Worm (Caenorhabditis elegans) whole organism, late embryonic: ENCODE measurements around the gene R144.3.
"Not testable (repeated sequence)": the region's sequence is repeated elsewhere in the genome, so short reads cannot be mapped to it uniquely, and the experiment has no call there.

ENCODE experiments used
- C08G9.2 ChIP-seq: sonication (generic microtip); optimal IDR thresholded peaks from 2 replicates; lab custom pipeline; 2016; ENCODE audit warnings: mild to moderate bottlenecking, missing genetic modification characterization, moderate library complexity, missing compliant biosample characterization
- C38D4.7 ChIP-seq: fragments of 200-800 bp; sonication (Bioruptor generic); optimal IDR thresholded peaks from 2 replicates; lab custom pipeline; 2018; ENCODE audit warnings: mild to moderate bottlenecking, missing genetic modification characterization, moderate library complexity, missing compliant biosample characterization
- F13H6.1 ChIP-seq: sonication (generic microtip); optimal IDR thresholded peaks from 2 replicates; lab custom pipeline; 2016; ENCODE audit warnings: missing genetic modification characterization, missing compliant biosample characterization
- K09A11.1 ChIP-seq: sonication (generic microtip); optimal IDR thresholded peaks from 2 replicates; lab custom pipeline; 2017; ENCODE audit warnings: antibody characterized with exemption, mild to moderate bottlenecking, missing genetic modification characterization, missing compliant biosample characterization; ENCODE audit not compliant: insufficient read depth
- T23F11.4 ChIP-seq: fragments of 200-800 bp; sonication (Bioruptor generic); optimal IDR thresholded peaks from 2 replicates; lab custom pipeline; 2018; ENCODE audit warnings: mild to moderate bottlenecking, missing genetic modification characterization, missing compliant biosample characterization
- Y22D7AL.16 ChIP-seq: sonication (generic microtip); optimal IDR thresholded peaks from 2 replicates; lab custom pipeline; 2016; ENCODE audit warnings: missing genetic modification characterization, missing compliant biosample characterization
- ahr-1 ChIP-seq: sonication (generic microtip); optimal IDR thresholded peaks from 2 replicates; lab custom pipeline; 2016; ENCODE audit warnings: missing genetic modification characterization, missing compliant biosample characterization
- ama-1 ChIP-seq: fragments of 150-350 bp; optimal IDR thresholded peaks from 2 replicates; lab custom pipeline; 2014
- ceh-19 ChIP-seq: fragments of 200-800 bp; sonication (Bioruptor generic); optimal IDR thresholded peaks from 2 replicates; lab custom pipeline; 2018; ENCODE audit warnings: mild to moderate bottlenecking, missing genetic modification characterization, missing compliant biosample characterization
- ceh-2 ChIP-seq: sonication (generic microtip); optimal IDR thresholded peaks from 2 replicates; lab custom pipeline; 2016; ENCODE audit warnings: missing genotype, missing genetic modification characterization, missing compliant biosample characterization
- ceh-22 ChIP-seq: sonication (generic microtip); optimal IDR thresholded peaks from 2 replicates; lab custom pipeline; 2017; ENCODE audit warnings: missing biosample characterization, missing genetic modification characterization
- ceh-24 ChIP-seq: sonication (generic microtip); optimal IDR thresholded peaks from 2 replicates; lab custom pipeline; 2016; ENCODE audit warnings: mild to moderate bottlenecking, missing genetic modification characterization, missing compliant biosample characterization
- ceh-30 ChIP-seq: fragments of 150-350 bp; optimal IDR thresholded peaks from 2 replicates; lab custom pipeline; 2014; ENCODE audit warnings: missing biosample characterization, missing genetic modification characterization
- ceh-31 ChIP-seq: sonication (generic microtip); optimal IDR thresholded peaks from 2 replicates; lab custom pipeline; 2016; ENCODE audit warnings: missing genetic modification characterization, missing compliant biosample characterization
- ceh-48 ChIP-seq: sonication (generic microtip); optimal IDR thresholded peaks from 2 replicates; lab custom pipeline; 2016; ENCODE audit warnings: missing genetic modification characterization, inconsistent platforms, missing compliant biosample characterization
- ceh-6 ChIP-seq: fragments of 200-800 bp; sonication (Bioruptor generic); optimal IDR thresholded peaks from 2 replicates; lab custom pipeline; 2018; ENCODE audit warnings: mild to moderate bottlenecking, missing genetic modification characterization, missing compliant biosample characterization
- ceh-9 ChIP-seq: sonication (generic microtip); optimal IDR thresholded peaks from 2 replicates; lab custom pipeline; 2016; ENCODE audit warnings: mild to moderate bottlenecking, missing genetic modification characterization, inconsistent platforms, missing compliant biosample characterization
- che-1 ChIP-seq: sonication (generic microtip); optimal IDR thresholded peaks from 2 replicates; lab custom pipeline; 2016; ENCODE audit warnings: mild to moderate bottlenecking, missing genetic modification characterization, missing compliant biosample characterization
- dmd-4 ChIP-seq: sonication (generic microtip); optimal IDR thresholded peaks from 2 replicates; lab custom pipeline; 2016; ENCODE audit warnings: borderline replicate concordance, missing genetic modification characterization, missing compliant biosample characterization
- dve-1 ChIP-seq: sonication (generic microtip); optimal IDR thresholded peaks from 2 replicates; lab custom pipeline; 2017; ENCODE audit warnings: antibody characterized with exemption, mild to moderate bottlenecking, missing genetic modification characterization, missing compliant biosample characterization
- elt-4 ChIP-seq: sonication (generic microtip); optimal IDR thresholded peaks from 2 replicates; lab custom pipeline; 2016; ENCODE audit warnings: missing genetic modification characterization, missing compliant biosample characterization
- ets-4 ChIP-seq: sonication (generic microtip); optimal IDR thresholded peaks from 2 replicates; lab custom pipeline; 2016; ENCODE audit warnings: missing genetic modification characterization, missing compliant biosample characterization
- eyg-1 ChIP-seq: sonication (generic microtip); optimal IDR thresholded peaks from 2 replicates; lab custom pipeline; 2016; ENCODE audit warnings: missing genotype, missing genetic modification characterization, missing compliant biosample characterization
- fax-1 ChIP-seq: sonication (generic microtip); optimal IDR thresholded peaks from 2 replicates; lab custom pipeline; 2016; ENCODE audit warnings: missing genotype, missing genetic modification characterization, missing compliant biosample characterization
- fkh-10 ChIP-seq: fragments of 150-350 bp; optimal IDR thresholded peaks from 2 replicates; lab custom pipeline; 2014; ENCODE audit warnings: missing biosample characterization, missing genetic modification reagents, missing genetic modification characterization
- fkh-6 ChIP-seq: sonication (generic microtip); optimal IDR thresholded peaks from 2 replicates; lab custom pipeline; 2016; ENCODE audit warnings: missing genetic modification characterization, missing compliant biosample characterization
- hlh-13 ChIP-seq: fragments of 200-800 bp; sonication (Bioruptor generic); optimal IDR thresholded peaks from 2 replicates; lab custom pipeline; 2018; ENCODE audit warnings: mild to moderate bottlenecking, missing genetic modification characterization, missing compliant biosample characterization
- hlh-30 ChIP-seq: sonication (generic microtip); optimal IDR thresholded peaks from 2 replicates; lab custom pipeline; 2017; ENCODE audit warnings: antibody characterized with exemption, missing genetic modification characterization, missing compliant biosample characterization; ENCODE audit not compliant: insufficient read depth
- hlh-8 ChIP-seq: sonication (generic microtip); optimal IDR thresholded peaks from 2 replicates; lab custom pipeline; 2016; ENCODE audit warnings: missing genotype, missing genetic modification characterization, missing compliant biosample characterization
- lim-6 ChIP-seq: sonication (generic microtip); optimal IDR thresholded peaks from 2 replicates; lab custom pipeline; 2016; ENCODE audit warnings: missing genetic modification characterization, missing compliant biosample characterization
- lin-11 ChIP-seq: fragments of 200-800 bp; sonication (Bioruptor generic); optimal IDR thresholded peaks from 2 replicates; lab custom pipeline; 2018; ENCODE audit warnings: mild to moderate bottlenecking, missing genetic modification characterization, missing compliant biosample characterization
- madf-2 ChIP-seq: sonication (generic microtip); optimal IDR thresholded peaks from 2 replicates; lab custom pipeline; 2017; ENCODE audit warnings: missing genetic modification characterization, missing compliant biosample characterization
- mec-3 ChIP-seq: sonication (generic microtip); optimal IDR thresholded peaks from 2 replicates; lab custom pipeline; 2016; ENCODE audit warnings: borderline replicate concordance, missing genetic modification characterization, missing compliant biosample characterization
- nhr-11 ChIP-seq: fragments of 150-350 bp; optimal IDR thresholded peaks from 2 replicates; lab custom pipeline; 2014; ENCODE audit warnings: missing biosample characterization, missing genetic modification characterization
- nhr-232 ChIP-seq: sonication (generic microtip); optimal IDR thresholded peaks from 2 replicates; lab custom pipeline; 2016; ENCODE audit warnings: missing genetic modification characterization, missing compliant biosample characterization
- pag-3 ChIP-seq: sonication (generic microtip); optimal IDR thresholded peaks from 2 replicates; lab custom pipeline; 2016; ENCODE audit warnings: missing compliant biosample characterization, missing genetic modification characterization, borderline replicate concordance
- pha-4 ChIP-seq: fragments of 150-350 bp; optimal IDR thresholded peaks from 2 replicates; lab custom pipeline; 2018; ENCODE audit warnings: missing biosample characterization, missing genetic modification reagents, missing genetic modification characterization
- pqm-1 ChIP-seq: sonication (generic microtip); optimal IDR thresholded peaks from 2 replicates; lab custom pipeline; 2016; ENCODE audit warnings: missing genetic modification characterization, missing compliant biosample characterization
- pros-1 ChIP-seq: fragments of 150-350 bp; optimal IDR thresholded peaks from 2 replicates; lab custom pipeline; 2014; ENCODE audit warnings: missing biosample characterization, missing genetic modification reagents, missing genetic modification characterization
- ref-2 ChIP-seq: sonication (generic microtip); optimal IDR thresholded peaks from 2 replicates; lab custom pipeline; 2016; ENCODE audit warnings: missing genetic modification characterization, missing compliant biosample characterization
- sdc-2 ChIP-seq: sonication (generic microtip); optimal IDR thresholded peaks from 2 replicates; lab custom pipeline; 2016; ENCODE audit warnings: missing genotype, missing genetic modification characterization, missing compliant biosample characterization
- sox-2 ChIP-seq: fragments of 200-800 bp; sonication (Bioruptor generic); IDR thresholded peaks from 2 replicates; pipeline ENCODE4 v1.3.6; 2022; ENCODE audit warnings: missing genetic modification reagents, missing genetic modification characterization, missing compliant biosample characterization
- tbx-2 ChIP-seq: sonication (generic microtip); optimal IDR thresholded peaks from 2 replicates; lab custom pipeline; 2016; ENCODE audit warnings: missing genetic modification characterization, missing compliant biosample characterization
- tbx-7 ChIP-seq: sonication (generic microtip); optimal IDR thresholded peaks from 2 replicates; lab custom pipeline; 2016; ENCODE audit warnings: missing genotype, missing genetic modification characterization, missing compliant biosample characterization
- unc-3 ChIP-seq, 2 experiments: fragments of 200-800 bp in 1 of 2; sonication (Bioruptor generic) in 1 of 2; sonication (generic microtip) in 1 of 2; conservative IDR thresholded peaks in 1 of 2; optimal IDR thresholded peaks in 1 of 2; 2 replicates each; pipeline versions ENCODE4 v1.3.6 to Lab custom; 2016 to 2022; ENCODE audit warnings: missing compliant biosample characterization in 2 of 2, missing genetic modification characterization in 2 of 2, missing genetic modification reagents in 1 of 2
- unc-42 ChIP-seq: sonication (generic microtip); optimal IDR thresholded peaks from 2 replicates; lab custom pipeline; 2016; ENCODE audit warnings: missing genotype, missing genetic modification characterization, missing compliant biosample characterization
- unc-55 ChIP-seq: sonication (generic microtip); optimal IDR thresholded peaks from 2 replicates; lab custom pipeline; 2017; ENCODE audit warnings: missing biosample characterization, missing genetic modification reagents, missing genetic modification characterization
- unc-86 ChIP-seq: sonication (generic microtip); optimal IDR thresholded peaks from 2 replicates; lab custom pipeline; 2016; ENCODE audit warnings: missing genetic modification characterization, missing compliant biosample characterization
- zip-5 ChIP-seq: sonication (generic microtip); optimal IDR thresholded peaks from 2 replicates; lab custom pipeline; 2016; ENCODE audit warnings: missing genetic modification characterization, missing compliant biosample characterization
- ztf-16 ChIP-seq: sonication (generic microtip); optimal IDR thresholded peaks from 2 replicates; lab custom pipeline; 2017; ENCODE audit warnings: missing genetic modification characterization, missing compliant biosample characterization

Gene R144.3

DNA sequence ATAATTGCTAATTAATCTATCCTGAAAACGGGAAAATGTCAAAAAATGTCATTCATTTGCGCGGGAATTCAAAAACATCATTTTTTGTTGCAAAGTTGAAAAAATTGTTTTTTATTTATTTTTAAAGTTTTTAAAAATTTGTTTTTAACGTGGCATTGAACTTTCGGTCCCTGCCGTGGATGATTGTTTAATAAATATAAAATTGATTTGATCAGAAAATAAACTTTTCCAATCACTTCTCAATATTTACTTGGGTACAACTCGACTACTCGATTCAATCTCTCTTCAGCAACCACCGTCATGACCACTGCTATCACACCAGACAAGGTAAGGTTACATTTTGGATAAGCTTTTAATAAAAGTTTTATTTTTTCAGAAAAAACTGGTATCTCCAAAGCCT is 40.6 kb downstream of the R144.3 start, which contains the start of gene C45G9.4:
Gene C45G9.4 (plus strand): TSS at position 301 of the 400 bp plus-strand sequence.
- TF ChIP-seq ceh-22, tbx-2, tbx-7 (tag; lab: Kevin White, UChicago): not testable (repeated sequence)

DNA sequence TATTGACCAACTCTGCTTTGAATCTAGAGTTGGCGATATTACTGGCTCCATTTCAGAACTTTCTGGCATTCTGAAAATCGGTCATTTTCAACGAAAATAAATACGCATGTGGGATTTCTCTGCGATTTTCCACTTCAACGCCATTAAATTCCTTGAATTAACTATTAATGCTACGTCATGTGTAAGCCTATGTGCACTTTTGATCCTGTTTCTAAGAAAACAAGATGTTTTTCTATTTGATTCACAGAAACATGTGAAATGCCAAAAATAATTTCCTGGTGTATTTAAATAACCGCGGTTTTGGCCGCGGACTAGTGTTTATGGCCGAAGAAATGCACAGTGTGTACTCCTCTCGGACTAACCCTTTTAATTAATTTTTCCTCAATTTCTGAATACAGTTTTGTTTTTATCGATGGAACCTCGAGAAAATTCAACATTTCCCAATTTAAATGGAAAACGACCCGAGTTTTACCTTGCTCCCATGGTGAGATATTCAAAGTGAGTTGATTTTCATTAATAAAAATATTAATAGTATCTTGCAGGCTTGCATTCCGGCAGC is 47.0 kb downstream of the R144.3 start, which contains the start of the genes C45G9.11 and C45G9.2:
Gene C45G9.11 (minus strand): TSS at position 51 of the 559 bp plus-strand sequence.
Gene C45G9.2 (plus strand): TSS at position 392 of the 559 bp plus-strand sequence.
- TF ChIP-seq F13H6.1 (tag; lab: Kevin White, UChicago) (peak; percentile 45), ceh-30 (no peak), ceh-48 (tag; lab: Kevin White, UChicago) (no peak), ceh-19 (GFP tag; lab: Kevin White, UChicago) (no peak), unc-55 (no peak), pha-4 (no peak), ceh-24 (no peak), Y22D7AL.16 (tag; lab: Kevin White, UChicago) (no peak), dve-1 (tag; lab: Kevin White, UChicago) (no peak), dmd-4 (tag; lab: Kevin White, UChicago) (no peak), pqm-1 (tag; lab: Kevin White, UChicago) (peak; percentile 57), nhr-232 (no peak), elt-4 (no peak), ztf-16 (tag; lab: Kevin White, UChicago) (peak; percentile 8), tbx-7 (tag; lab: Kevin White, UChicago) (peak; percentile 93), hlh-8 (tag; lab: Kevin White, UChicago) (peak; percentile 89), ref-2 (tag; lab: Kevin White, UChicago) (peak; percentile 81), unc-3 (GFP tag; conservative IDR thresholded peaks at IDR 0.05; lab: Robert Waterston, UW) (no peak), unc-3 (tag; optimal IDR thresholded peaks at IDR 0.05; lab: Kevin White, UChicago) (no peak), hlh-30 (tag; lab: Kevin White, UChicago) (no peak), sox-2 (no peak), nhr-11 (tag; lab: Kevin White, UChicago) (no peak), unc-86 (tag; lab: Kevin White, UChicago) (no peak), mec-3 (tag; lab: Kevin White, UChicago) (peak; percentile 68), C08G9.2 (tag; lab: Kevin White, UChicago) (peak; percentile 96), ceh-31 (peak; percentile 96), zip-5 (tag; lab: Kevin White, UChicago) (peak; percentile 81), pag-3 (tag; lab: Kevin White, UChicago) (no peak), eyg-1 (no peak), lin-11 (no peak), ama-1 (no peak), tbx-2 (tag; lab: Kevin White, UChicago) (peak; percentile 85), lim-6 (tag; lab: Kevin White, UChicago) (peak; percentile 70), ets-4 (peak; percentile 99), fax-1 (tag; lab: Kevin White, UChicago) (peak; percentile 19), che-1 (tag; lab: Kevin White, UChicago) (no peak), K09A11.1 (no peak), ceh-9 (tag; lab: Kevin White, UChicago) (no peak), madf-2 (tag; lab: Kevin White, UChicago) (no peak), unc-42 (tag; lab: Kevin White, UChicago) (peak; percentile 74), pros-1 (tag; lab: Kevin White, UChicago) (no peak), sdc-2 (peak; percentile 28), fkh-10 (GFP tag; lab: Kevin White, UChicago) (no peak), ahr-1 (tag; lab: Kevin White, UChicago) (peak; percentile 60), hlh-13 (GFP tag; lab: Kevin White, UChicago) (no peak), C38D4.7 (GFP tag; lab: Kevin White, UChicago) (no peak), ceh-2 (tag; lab: Kevin White, UChicago) (peak; percentile 91), ceh-6 (no peak), fkh-6 (tag; lab: Kevin White, UChicago) (no peak), T23F11.4 (GFP tag; lab: Kevin White, UChicago) (no peak)
